Fruit fly (Drosophila melanogaster): ENCODE measurements around the gene CG5347.

CG5347 gene

dm6 chrX:14786451-14786850 lies 9.9 kb downstream of the CG5347 start, which contains the start of gene Ag5r:
Ag5r (minus strand) TSS chrX:14786551.
- TF ChIP-seq dac (GFP tag; optimal IDR thresholded peaks at IDR 0.05) (no peak), OdsH (GFP tag; optimal IDR thresholded peaks at IDR 0.05) (no peak), CG11902 (GFP tag; optimal IDR thresholded peaks at IDR 0.05) (no peak), CG10669 (GFP tag; optimal IDR thresholded peaks at IDR 0.05) (no peak), acj6 (GFP tag; optimal IDR thresholded peaks at IDR 0.05) (no peak), Eip78C (GFP tag) (no peak), Ets96B (tag; optimal IDR thresholded peaks at IDR 0.05) (no peak), svp (GFP tag) (no peak), CG11294 (GFP tag; IDR thresholded peaks at IDR 0.05) (no peak), achi (GFP tag; optimal IDR thresholded peaks at IDR 0.05) (no peak), CG15336 (GFP tag; IDR thresholded peaks at IDR 0.05) (no peak), CG6163 (GFP tag; IDR thresholded peaks at IDR 0.05) (no peak), net (GFP tag; optimal IDR thresholded peaks at IDR 0.05) (no peak), CG3032 (tag; optimal IDR thresholded peaks at IDR 0.05) (no peak), CG4318 (GFP tag; optimal IDR thresholded peaks at IDR 0.05) (no peak), fd59A (GFP tag; optimal IDR thresholded peaks at IDR 0.05) (no peak), Ets21C (GFP tag; optimal IDR thresholded peaks at IDR 0.05) (no peak), Sox14 (GFP tag; optimal IDR thresholded peaks at IDR 0.05) (no peak), CG1621 (tag; optimal IDR thresholded peaks at IDR 0.05) (no peak), CG6276 (GFP tag; optimal IDR thresholded peaks at IDR 0.05) (no peak)

- peak; percentile 43 for TF ChIP-seq fkh (GFP tag; optimal IDR thresholded peaks at IDR 0.05)
- TF ChIP-seq CG32006 (GFP tag; optimal IDR thresholded peaks at IDR 0.05), result no peak
- TF ChIP-seq CG3032 (tag; optimal IDR thresholded peaks at IDR 0.05), result no peak
- TF ChIP-seq pdm3 (GFP tag; optimal IDR thresholded peaks at IDR 0.05), result no peak
- no peak for TF ChIP-seq Hr39 (GFP tag; optimal IDR thresholded peaks at IDR 0.05)
- no peak for TF ChIP-seq salr (GFP tag; optimal IDR thresholded peaks at IDR 0.05)
- TF ChIP-seq Sox15 (GFP tag; optimal IDR thresholded peaks at IDR 0.05), result no peak
- no peak for TF ChIP-seq CG1621 (tag; optimal IDR thresholded peaks at IDR 0.05)
Measured at dm6 chrX:14802611-14803110, 26.1 kb downstream of the CG5347 start.

- TF ChIP-seq pdm3 (GFP tag; optimal IDR thresholded peaks at IDR 0.05), result peak; percentile 4
- TF ChIP-seq CG10631 (GFP tag; optimal IDR thresholded peaks at IDR 0.05), result peak; percentile 23
- no peak for TF ChIP-seq CG34406 (GFP tag; optimal IDR thresholded peaks at IDR 0.05)
- peak; percentile 22 for TF ChIP-seq CG32006 (GFP tag; optimal IDR thresholded peaks at IDR 0.05)
- TF ChIP-seq CG4318 (GFP tag; optimal IDR thresholded peaks at IDR 0.05), result no peak
- TF ChIP-seq CG11902 (GFP tag; optimal IDR thresholded peaks at IDR 0.05), result no peak
- peak; percentile 2 for TF ChIP-seq CG10669 (GFP tag; optimal IDR thresholded peaks at IDR 0.05)
- no peak for TF ChIP-seq Sox14 (GFP tag; optimal IDR thresholded peaks at IDR 0.05)
- peak; percentile 54 for TF ChIP-seq Eip78C (GFP tag)
- TF ChIP-seq CG8319 (GFP tag; optimal IDR thresholded peaks at IDR 0.05), result no peak
- TF ChIP-seq Hr39 (GFP tag; optimal IDR thresholded peaks at IDR 0.05), result no peak
- TF ChIP-seq CG8119 (GFP tag; IDR thresholded peaks at IDR 0.05), result no peak
- TF ChIP-seq CG6163 (GFP tag; IDR thresholded peaks at IDR 0.05), result peak; percentile 49; the same call in 1 of the 3 replicates
- no peak for TF ChIP-seq spab (GFP tag; optimal IDR thresholded peaks at IDR 0.05)
- TF ChIP-seq Met (GFP tag; optimal IDR thresholded peaks at IDR 0.05), result no peak
- no peak for TF ChIP-seq vri (GFP tag; optimal IDR thresholded peaks at IDR 0.05)
- no peak for TF ChIP-seq svp (GFP tag)
- TF ChIP-seq CG3032 (tag; optimal IDR thresholded peaks at IDR 0.05), result no peak
- TF ChIP-seq Hr38 (GFP tag; optimal IDR thresholded peaks at IDR 0.05), result no peak
- no peak for TF ChIP-seq CG9139 (GFP tag; optimal IDR thresholded peaks at IDR 0.05)
- no peak for TF ChIP-seq CG6792 (GFP tag; optimal IDR thresholded peaks at IDR 0.05)
- no peak for TF ChIP-seq CG11294 (GFP tag; IDR thresholded peaks at IDR 0.05)
- TF ChIP-seq dac (GFP tag; optimal IDR thresholded peaks at IDR 0.05), result no peak
- TF ChIP-seq CG31627 (GFP tag; optimal IDR thresholded peaks at IDR 0.05), result no peak
- no peak for TF ChIP-seq achi (GFP tag; optimal IDR thresholded peaks at IDR 0.05)
- TF ChIP-seq acj6 (GFP tag; optimal IDR thresholded peaks at IDR 0.05), result no peak
- no peak for TF ChIP-seq CG6854 (GFP tag; optimal IDR thresholded peaks at IDR 0.05)
- TF ChIP-seq eg (GFP tag; IDR thresholded peaks at IDR 0.05), result peak; percentile 45; the same call in 2 of the 3 replicates
- no peak for TF ChIP-seq ss (GFP tag; optimal IDR thresholded peaks at IDR 0.05)
- TF ChIP-seq salr (GFP tag; optimal IDR thresholded peaks at IDR 0.05), result no peak
- no peak for TF ChIP-seq Ets21C (GFP tag; optimal IDR thresholded peaks at IDR 0.05)
- no peak for TF ChIP-seq Ets96B (tag; optimal IDR thresholded peaks at IDR 0.05)
- TF ChIP-seq Smox (GFP tag; optimal IDR thresholded peaks at IDR 0.05), result no peak
- no peak for TF ChIP-seq CG6808 (GFP tag; optimal IDR thresholded peaks at IDR 0.05)
- TF ChIP-seq cyc (GFP tag; optimal IDR thresholded peaks at IDR 0.05), result no peak
- TF ChIP-seq CG15336 (GFP tag; IDR thresholded peaks at IDR 0.05), result no peak
- TF ChIP-seq net (GFP tag; optimal IDR thresholded peaks at IDR 0.05), result no peak
- TF ChIP-seq OdsH (GFP tag; optimal IDR thresholded peaks at IDR 0.05), result peak; percentile 16
- TF ChIP-seq Lpt (GFP tag; optimal IDR thresholded peaks at IDR 0.05), result no peak
- TF ChIP-seq topi (GFP tag; optimal IDR thresholded peaks at IDR 0.05), result no peak
- no peak for TF ChIP-seq fkh (GFP tag; optimal IDR thresholded peaks at IDR 0.05)
Measured at dm6 chrX:14805646-14806045, 29.1 kb downstream of the CG5347 start.
